Fruit fly (Drosophila melanogaster) whole organism, embryonic: ENCODE measurements around the gene Cyp4d14.

Source experiments
- CG10274 ChIP-seq: fragments of 200-800 bp; sonication (Bioruptor generic); optimal IDR thresholded peaks from 3 replicates; lab custom pipeline; 2017; ENCODE audit warnings: missing biosample characterization, mild to moderate bottlenecking, missing genetic modification characterization
- CG10543 ChIP-seq: fragments of 200-800 bp; sonication (Bioruptor generic); optimal IDR thresholded peaks from 3 replicates; lab custom pipeline; 2017; ENCODE audit warnings: missing biosample characterization, mild to moderate bottlenecking, missing genetic modification characterization, moderate library complexity
- CG10654 ChIP-seq: fragments of 200-800 bp; sonication (Bioruptor generic); optimal IDR thresholded peaks from 2 replicates; lab custom pipeline; 2016; ENCODE audit warnings: missing biosample characterization, missing genetic modification characterization
- CG11398 ChIP-seq: fragments of 200-800 bp; sonication (Bioruptor generic); optimal IDR thresholded peaks from 2 replicates; lab custom pipeline; 2016; ENCODE audit warnings: missing biosample characterization, missing genetic modification characterization
- CG11696 ChIP-seq: fragments of 200-800 bp; sonication (Bioruptor generic); IDR thresholded peaks from 2 replicates; pipeline ENCODE4 v1.3.6; 2022; ENCODE audit warnings: missing biosample characterization, missing genetic modification characterization
- CG12391 ChIP-seq: fragments of 200-800 bp; sonication (Bioruptor generic); optimal IDR thresholded peaks from 3 replicates; lab custom pipeline; 2018; ENCODE audit warnings: missing biosample characterization, mild to moderate bottlenecking, missing genetic modification characterization, moderate library complexity
- CG13296 ChIP-seq: fragments of 200-800 bp; sonication (Bioruptor generic); optimal IDR thresholded peaks from 3 replicates; lab custom pipeline; 2018; ENCODE audit warnings: missing biosample characterization, mild to moderate bottlenecking, missing genetic modification characterization
- CG13424 ChIP-seq: fragments of 200-800 bp; sonication (Bioruptor generic); optimal IDR thresholded peaks from 2 replicates; lab custom pipeline; 2019; ENCODE audit warnings: missing biosample characterization, mild to moderate bottlenecking, missing genetic modification characterization, moderate library complexity
- CG15696 ChIP-seq: fragments of 200-800 bp; sonication (Bioruptor generic); optimal IDR thresholded peaks from 2 replicates; lab custom pipeline; 2019; ENCODE audit warnings: missing biosample characterization, mild to moderate bottlenecking, missing genetic modification characterization, moderate library complexity
- CG17359 ChIP-seq: fragments of 200-800 bp; sonication (Bioruptor generic); optimal IDR thresholded peaks from 3 replicates; lab custom pipeline; 2018; ENCODE audit warnings: missing biosample characterization, mild to moderate bottlenecking, missing genetic modification characterization, moderate library complexity
- CG17802 ChIP-seq: fragments of 200-800 bp; sonication (Bioruptor generic); optimal IDR thresholded peaks from 2 replicates; lab custom pipeline; 2018; ENCODE audit warnings: missing biosample characterization, mild to moderate bottlenecking, missing genetic modification characterization, moderate library complexity
- CG18599 ChIP-seq: fragments of 200-800 bp; sonication (Bioruptor generic); optimal IDR thresholded peaks from 3 replicates; lab custom pipeline; 2017; ENCODE audit warnings: missing biosample characterization, missing genetic modification characterization, mild to moderate bottlenecking, moderate library complexity, missing genetic modification reagents
- CG2120 ChIP-seq: fragments of 200-800 bp; sonication (Bioruptor generic); optimal IDR thresholded peaks from 3 replicates; lab custom pipeline; 2016; ENCODE audit warnings: missing biosample characterization, missing genetic modification characterization
- CG2889 ChIP-seq: fragments of 200-800 bp; sonication (Bioruptor generic); IDR thresholded peaks from 3 replicates; pipeline ENCODE4 v1.3.6; 2022; ENCODE audit warnings: missing biosample characterization, missing genetic modification characterization
- CG33213 ChIP-seq: fragments of 200-800 bp; sonication (Bioruptor generic); optimal IDR thresholded peaks from 3 replicates; lab custom pipeline; 2016; ENCODE audit warnings: missing biosample characterization, missing genetic modification characterization
- CG34224 ChIP-seq: fragments of 200-800 bp; sonication (Bioruptor generic); IDR thresholded peaks from 3 replicates; pipeline ENCODE4 v1.3.6; 2022; ENCODE audit warnings: missing biosample characterization, missing genetic modification characterization; ENCODE audit not compliant: partially characterized antibody
- CG4617 ChIP-seq: fragments of 200-800 bp; sonication (Bioruptor generic); optimal IDR thresholded peaks from 3 replicates; lab custom pipeline; 2016; ENCODE audit warnings: missing biosample characterization, missing genetic modification characterization, borderline replicate concordance
- CG5953 ChIP-seq: fragments of 200-800 bp; sonication (Bioruptor generic); IDR thresholded peaks from 2 replicates; pipeline ENCODE4 v1.3.6; 2022; ENCODE audit warnings: missing biosample characterization, missing genetic modification characterization
- CG7786 ChIP-seq: fragments of 200-800 bp; sonication (Bioruptor generic); optimal IDR thresholded peaks from 2 replicates; lab custom pipeline; 2016; ENCODE audit warnings: missing biosample characterization, missing genetic modification characterization
- CG8924 ChIP-seq: fragments of 200-800 bp; optimal IDR thresholded peaks from 3 replicates; lab custom pipeline; 2019; ENCODE audit warnings: missing biosample characterization, mild to moderate bottlenecking, missing genetic modification characterization, moderate library complexity
- Dfd ChIP-seq, 2 experiments: fragments of >200 bp; optimal IDR thresholded peaks; 2 replicates each; lab custom pipeline; 2017; ENCODE audit warnings: missing biosample characterization in 2 of 2, missing genetic modification characterization in 2 of 2
- Drgx ChIP-seq: fragments of 200-800 bp; sonication (Bioruptor generic); IDR thresholded peaks from 2 replicates; pipeline ENCODE4 v1.3.6; 2022; ENCODE audit warnings: missing biosample characterization, missing genetic modification characterization
- HHEX ChIP-seq: fragments of 200-800 bp; sonication (Bioruptor generic); optimal IDR thresholded peaks from 3 replicates; lab custom pipeline; 2017; ENCODE audit warnings: missing biosample characterization, mild to moderate bottlenecking, missing genetic modification characterization, missing genetic modification reagents
- Myb ChIP-seq: fragments of 200-800 bp; sonication (Bioruptor generic); optimal IDR thresholded peaks from 2 replicates; lab custom pipeline; 2016; ENCODE audit warnings: missing biosample characterization, missing genetic modification characterization
- NFAT ChIP-seq: fragments of 200-800 bp; sonication (Bioruptor generic); IDR thresholded peaks from 2 replicates; pipeline ENCODE4 v1.3.6; 2022; ENCODE audit warnings: missing biosample characterization, missing genetic modification characterization
- Optix ChIP-seq: fragments of 200-800 bp; sonication (Bioruptor generic); IDR thresholded peaks from 3 replicates; pipeline ENCODE4 v1.3.6; 2022; ENCODE audit warnings: missing biosample characterization, missing genetic modification characterization
- Ptx1 ChIP-seq: fragments of 200-800 bp; sonication (Bioruptor generic); IDR thresholded peaks from 2 replicates; pipeline ENCODE4 v1.3.6; 2022; ENCODE audit warnings: missing biosample characterization, missing genetic modification characterization
- Scr ChIP-seq: fragments of 200-800 bp; sonication (Bioruptor generic); IDR thresholded peaks from 2 replicates; pipeline ENCODE4 v1.3.6; 2022; ENCODE audit warnings: missing biosample characterization, missing genetic modification characterization; ENCODE audit not compliant: partially characterized antibody
- Ssrp ChIP-seq: fragments of 200-800 bp; sonication (Bioruptor generic); optimal IDR thresholded peaks from 2 replicates; lab custom pipeline; 2018; ENCODE audit warnings: missing biosample characterization, mild to moderate bottlenecking, missing genetic modification characterization, moderate library complexity
- Usf ChIP-seq: fragments of 200-800 bp; sonication (Bioruptor generic); optimal IDR thresholded peaks from 2 replicates; lab custom pipeline; 2017; ENCODE audit warnings: missing genotype, missing biosample characterization, missing genetic modification characterization
- Vsx1 ChIP-seq: fragments of 200-800 bp; sonication (Bioruptor generic); optimal IDR thresholded peaks from 2 replicates; lab custom pipeline; 2017; ENCODE audit warnings: missing biosample characterization, mild to moderate bottlenecking, missing genetic modification characterization, missing genetic modification reagents
- Xrp1 ChIP-seq: fragments of 200-800 bp; sonication (Bioruptor generic); IDR thresholded peaks from 2 replicates; pipeline ENCODE4 v1.3.6; 2022; ENCODE audit warnings: missing biosample characterization, missing genetic modification characterization
- al ChIP-seq: fragments of 200-800 bp; sonication (Bioruptor generic); IDR thresholded peaks from 2 replicates; pipeline ENCODE4 v1.3.6; 2022; ENCODE audit warnings: missing biosample characterization, missing genetic modification characterization
- az2 ChIP-seq: fragments of 200-800 bp; sonication (Bioruptor generic); optimal IDR thresholded peaks from 3 replicates; lab custom pipeline; 2016; ENCODE audit warnings: missing biosample characterization, missing genetic modification characterization
- bcd ChIP-seq: fragments of 200-800 bp; sonication (Bioruptor generic); optimal IDR thresholded peaks from 2 replicates; lab custom pipeline; 2017; ENCODE audit warnings: missing biosample characterization, mild to moderate bottlenecking, missing genetic modification characterization
- caup ChIP-seq: fragments of 200-800 bp; sonication (Bioruptor generic); optimal IDR thresholded peaks from 3 replicates; lab custom pipeline; 2017; ENCODE audit warnings: missing biosample characterization, mild to moderate bottlenecking, missing genetic modification characterization, moderate library complexity; ENCODE audit not compliant: severe bottlenecking
- chinmo ChIP-seq: fragments of 200-800 bp; sonication (Bioruptor generic); IDR thresholded peaks from 4 replicates; pipeline ENCODE4 v1.3.6; 2022; ENCODE audit warnings: missing biosample characterization, missing genetic modification characterization; ENCODE audit not compliant: partially characterized antibody
- dan ChIP-seq: fragments of 200-800 bp; sonication (Bioruptor generic); IDR thresholded peaks from 2 replicates; pipeline ENCODE4 v1.3.6; 2022; ENCODE audit warnings: missing biosample characterization, missing genetic modification characterization
- en ChIP-seq: fragments of 200-800 bp; sonication (Bioruptor generic); optimal IDR thresholded peaks from 2 replicates; lab custom pipeline; 2016; ENCODE audit warnings: missing biosample characterization, missing genetic modification characterization
- eyg ChIP-seq: fragments of 200-800 bp; sonication (Bioruptor generic); optimal IDR thresholded peaks from 3 replicates; lab custom pipeline; 2016; ENCODE audit warnings: missing biosample characterization, missing genetic modification characterization
- fu2 ChIP-seq: fragments of 200-800 bp; sonication (Bioruptor generic); optimal IDR thresholded peaks from 2 replicates; lab custom pipeline; 2016; ENCODE audit warnings: missing biosample characterization, missing genetic modification characterization
- mld ChIP-seq: fragments of 200-800 bp; sonication (Bioruptor generic); IDR thresholded peaks from 3 replicates; pipeline ENCODE4 v1.3.6; 2022; ENCODE audit warnings: missing biosample characterization, missing genetic modification characterization; ENCODE audit not compliant: partially characterized antibody
- pum ChIP-seq: fragments of 200-800 bp; sonication (Bioruptor generic); optimal IDR thresholded peaks from 2 replicates; lab custom pipeline; 2016; ENCODE audit warnings: missing biosample characterization, missing genetic modification characterization
- run ChIP-seq: fragments of 200-800 bp; sonication (Bioruptor generic); optimal IDR thresholded peaks from 3 replicates; lab custom pipeline; 2018; ENCODE audit warnings: missing biosample characterization, mild to moderate bottlenecking, missing genetic modification characterization
- sd ChIP-seq: fragments of 200-800 bp; sonication (Bioruptor generic); optimal IDR thresholded peaks from 3 replicates; lab custom pipeline; 2018; ENCODE audit warnings: missing biosample characterization, mild to moderate bottlenecking, missing genetic modification characterization, moderate library complexity
- shn ChIP-seq: fragments of 200-800 bp; sonication (Bioruptor generic); optimal IDR thresholded peaks from 3 replicates; lab custom pipeline; 2016; ENCODE audit warnings: missing biosample characterization, missing genetic modification characterization
- sqz ChIP-seq: fragments of 200-800 bp; sonication (Bioruptor generic); optimal IDR thresholded peaks from 3 replicates; lab custom pipeline; 2018; ENCODE audit warnings: missing biosample characterization, mild to moderate bottlenecking, missing genetic modification characterization
- stc ChIP-seq: fragments of 200-800 bp; sonication (Bioruptor generic); IDR thresholded peaks from 2 replicates; pipeline ENCODE4 v1.3.6; 2022; ENCODE audit warnings: missing biosample characterization, missing genetic modification characterization
- usp ChIP-seq: fragments of >200 bp; optimal IDR thresholded peaks from 2 replicates; lab custom pipeline; 2017; ENCODE audit warnings: missing biosample characterization, missing genetic modification characterization

Cyp4d14 gene

dm6 chrX:2134226-2134880 lies 40.8 kb downstream of the Cyp4d14 start (continued):
- TF ChIP-seq CG7786 (peak; percentile 18), al (GFP tag; lab: Robert Waterston, UW) (no peak), CG10654 (GFP tag; lab: Kevin White, UChicago) (peak; percentile 16), CG10274 (GFP tag; lab: Kevin White, UChicago) (peak; percentile 13), Myb (peak; percentile 24), sqz (GFP tag; lab: Kevin White, UChicago) (no peak), CG2120 (GFP tag; lab: Kevin White, UChicago) (peak; percentile 66), CG15696 (tag; lab: Kevin White, UChicago) (peak; percentile 45), CG5953 (GFP tag; lab: Robert Waterston, UW) (no peak), Ssrp (tag; lab: Kevin White, UChicago) (peak; percentile 56), chinmo (GFP tag; lab: Robert Waterston, UW) (no peak), fu2 (GFP tag; lab: Kevin White, UChicago) (peak; percentile 35), Scr (no peak), Vsx1 (GFP tag; lab: Kevin White, UChicago) (peak; percentile 18), CG8924 (tag; lab: Kevin White, UChicago) (peak; percentile 76), eyg (GFP tag; lab: Kevin White, UChicago) (no peak), CG34224 (GFP tag; lab: Robert Waterston, UW) (no peak), caup (GFP tag; lab: Kevin White, UChicago) (peak; percentile 49), HHEX (GFP tag; lab: Kevin White, UChicago) (peak; percentile 68), Ptx1 (GFP tag; lab: Robert Waterston, UW) (peak; percentile 68), CG17359 (tag; lab: Kevin White, UChicago) (peak; percentile 79), mld (GFP tag; lab: Robert Waterston, UW) (no peak), run (tag; lab: Kevin White, UChicago) (peak; percentile 26), Drgx (GFP tag; lab: Robert Waterston, UW) (peak; percentile 71), Xrp1 (peak; percentile 74), CG4617 (GFP tag; lab: Kevin White, UChicago) (no peak), Optix (GFP tag; lab: Robert Waterston, UW) (peak; percentile 62; the same call in 2 of the 3 replicates), az2 (GFP tag; lab: Kevin White, UChicago) (peak; percentile 65), usp (GFP tag; lab: Kevin White, UChicago) (no peak), sd (tag; lab: Kevin White, UChicago) (no peak), CG10543 (no peak), CG11696 (GFP tag; lab: Robert Waterston, UW) (peak; percentile 93), CG11398 (peak; percentile 8), bcd (GFP tag; lab: Kevin White, UChicago) (peak; percentile 55), pum (GFP tag; lab: Kevin White, UChicago) (peak; percentile 62), CG18599 (GFP tag; lab: Kevin White, UChicago) (peak; percentile 84), shn (GFP tag; lab: Kevin White, UChicago) (peak; percentile 13), stc (peak; percentile 74), CG13424 (peak; percentile 76), Usf (peak; percentile 25), CG2889 (0 out of 3 replicates have a peak, but pooled peaks have one; percentile 36), CG17802 (tag; lab: Kevin White, UChicago) (no peak), NFAT (GFP tag; lab: Robert Waterston, UW) (no peak), dan (GFP tag; lab: Robert Waterston, UW) (0 out of 2 replicates have a peak, but pooled peaks have one; percentile 28), en (GFP tag; lab: Kevin White, UChicago) (peak; percentile 11), CG12391 (tag; lab: Kevin White, UChicago) (peak; percentile 69), CG13296 (GFP tag; lab: Kevin White, UChicago) (peak; percentile 34), Dfd (GFP tag; optimal IDR thresholded peaks at IDR 0.05; lab: Kevin White, UChicago) (no peak), CG33213 (peak; percentile 1)
